Worm (Caenorhabditis elegans) whole organism, L3 larva: ENCODE data around the gene F38A1.9.
A peak's percentile ranks its signal among the peaks of the same experiment; 100 is the strongest.

ENCODE experiments used
- ama-1 ChIP-seq: fragments of 150-350 bp; optimal IDR thresholded peaks from 2 replicates; lab custom pipeline; 2018
- ceh-16 ChIP-seq: sonication (generic microtip); optimal IDR thresholded peaks from 2 replicates; lab custom pipeline; 2017; ENCODE audit warnings: missing biosample characterization, missing genetic modification characterization
- ceh-28 ChIP-seq: fragments of 150-350 bp; optimal IDR thresholded peaks from 2 replicates; lab custom pipeline; 2014; ENCODE audit warnings: missing biosample characterization, missing genetic modification reagents, missing genetic modification characterization
- ceh-82 ChIP-seq: fragments of 150-350 bp; optimal IDR thresholded peaks from 2 replicates; lab custom pipeline; 2014; ENCODE audit warnings: missing biosample characterization, missing genetic modification characterization
- egl-5 ChIP-seq: fragments of 150-350 bp; optimal IDR thresholded peaks from 2 replicates; lab custom pipeline; 2017; ENCODE audit warnings: missing biosample characterization, missing genetic modification reagents, missing genetic modification characterization, inconsistent platforms
- elt-1 ChIP-seq: fragments of 150-350 bp; optimal IDR thresholded peaks from 2 replicates; lab custom pipeline; 2014; ENCODE audit warnings: missing biosample characterization, missing genetic modification characterization
- elt-2 ChIP-seq: sonication (generic microtip); optimal IDR thresholded peaks from 2 replicates; lab custom pipeline; 2016; ENCODE audit warnings: missing genetic modification reagents, mild to moderate bottlenecking, missing genetic modification characterization, missing compliant biosample characterization
- elt-3 ChIP-seq, 3 experiments: fragments of 150-350 bp in 1 of 3; sonication (generic microtip) in 2 of 3; optimal IDR thresholded peaks; 2 replicates in 2 of 3; 4 replicates in 1 of 3; lab custom pipeline; 2014 to 2017; ENCODE audit warnings: missing biosample characterization in 3 of 3, missing genetic modification characterization in 3 of 3
- eor-1 ChIP-seq, 2 experiments: fragments of 150-350 bp; optimal IDR thresholded peaks; 2 replicates each; lab custom pipeline; 2014 to 2018; ENCODE audit warnings: missing biosample characterization in 2 of 2, missing genetic modification characterization in 2 of 2
- fkh-10 ChIP-seq: sonication (generic microtip); optimal IDR thresholded peaks from 2 replicates; lab custom pipeline; 2017; ENCODE audit warnings: missing biosample characterization, missing genetic modification reagents, missing genetic modification characterization
- fkh-2 ChIP-seq: fragments of 150-350 bp; optimal IDR thresholded peaks from 2 replicates; lab custom pipeline; 2014; ENCODE audit warnings: missing biosample characterization, missing genetic modification reagents, missing genetic modification characterization
- hmg-11 ChIP-seq: sonication (generic microtip); optimal IDR thresholded peaks from 2 replicates; lab custom pipeline; 2016; ENCODE audit warnings: missing genetic modification characterization, missing compliant biosample characterization
- lin-15B ChIP-seq: fragments of 150-350 bp; optimal IDR thresholded peaks from 2 replicates; lab custom pipeline; 2014; ENCODE audit warnings: missing biosample characterization, missing genetic modification characterization
- lin-39 ChIP-seq: fragments of 150-350 bp; optimal IDR thresholded peaks from 2 replicates; lab custom pipeline; 2018; ENCODE audit warnings: missing biosample characterization, missing genetic modification reagents, missing genetic modification characterization
- lsy-12 ChIP-seq: sonication (generic microtip); optimal IDR thresholded peaks from 2 replicates; lab custom pipeline; 2016; ENCODE audit warnings: mild to moderate bottlenecking, missing genetic modification characterization, missing compliant biosample characterization
- mdl-1 ChIP-seq: fragments of 150-350 bp; optimal IDR thresholded peaks from 2 replicates; lab custom pipeline; 2014; ENCODE audit warnings: missing biosample characterization, missing genetic modification characterization
- mml-1 ChIP-seq: fragments of 150-350 bp; sonication (generic microtip); optimal IDR thresholded peaks from 3 replicates; lab custom pipeline; 2014; ENCODE audit warnings: missing biosample characterization, missing genetic modification characterization
- nfya-1 ChIP-seq: sonication (generic microtip); optimal IDR thresholded peaks from 2 replicates; lab custom pipeline; 2017; ENCODE audit warnings: missing genetic modification characterization, mild to moderate bottlenecking, missing compliant biosample characterization, antibody characterized with exemption, moderate library complexity; ENCODE audit not compliant: insufficient read depth
- nhr-11 ChIP-seq: fragments of 150-350 bp; optimal IDR thresholded peaks from 2 replicates; lab custom pipeline; 2014; ENCODE audit warnings: missing biosample characterization, missing genetic modification characterization
- nhr-12 ChIP-seq: fragments of 150-350 bp; optimal IDR thresholded peaks from 2 replicates; lab custom pipeline; 2014; ENCODE audit warnings: missing biosample characterization, missing genetic modification characterization
- nhr-23 ChIP-seq: fragments of 150-350 bp; optimal IDR thresholded peaks from 2 replicates; lab custom pipeline; 2014; ENCODE audit warnings: missing biosample characterization, missing genetic modification reagents, missing genetic modification characterization
- nhr-237 ChIP-seq: fragments of 150-350 bp; optimal IDR thresholded peaks from 2 replicates; lab custom pipeline; 2014; ENCODE audit warnings: missing biosample characterization, missing genetic modification characterization
- nhr-25 ChIP-seq: sonication (generic microtip); optimal IDR thresholded peaks from 2 replicates; lab custom pipeline; 2017; ENCODE audit warnings: missing biosample characterization, missing genetic modification characterization
- nhr-28 ChIP-seq: fragments of 150-350 bp; optimal IDR thresholded peaks from 2 replicates; lab custom pipeline; 2014; ENCODE audit warnings: missing biosample characterization, missing genetic modification characterization
- nhr-43 ChIP-seq: sonication (generic microtip); optimal IDR thresholded peaks from 2 replicates; lab custom pipeline; 2016; ENCODE audit warnings: mild to moderate bottlenecking, missing genetic modification characterization, missing compliant biosample characterization; ENCODE audit not compliant: poor library complexity, severe bottlenecking
- nhr-67 ChIP-seq: fragments of 150-350 bp; optimal IDR thresholded peaks from 2 replicates; lab custom pipeline; 2014; ENCODE audit warnings: missing biosample characterization, missing genetic modification characterization
- nhr-76 ChIP-seq: fragments of 150-350 bp; sonication (generic microtip); optimal IDR thresholded peaks from 5 replicates; lab custom pipeline; 2014; ENCODE audit warnings: missing biosample characterization, missing genetic modification characterization
- nhr-77 ChIP-seq: fragments of 150-350 bp; optimal IDR thresholded peaks from 2 replicates; lab custom pipeline; 2014; ENCODE audit warnings: missing biosample characterization, missing genetic modification characterization
- pha-4 ChIP-seq: fragments of 150-350 bp; optimal IDR thresholded peaks from 2 replicates; lab custom pipeline; 2014; ENCODE audit warnings: missing biosample characterization, missing genetic modification reagents, missing genetic modification characterization
- pqm-1 ChIP-seq: fragments of 150-350 bp; optimal IDR thresholded peaks from 2 replicates; lab custom pipeline; 2017; ENCODE audit warnings: missing biosample characterization, missing genetic modification characterization, inconsistent platforms
- sea-2 ChIP-seq: fragments of 150-350 bp; sonication (generic microtip); optimal IDR thresholded peaks from 4 replicates; lab custom pipeline; 2014; ENCODE audit warnings: missing biosample characterization, missing genetic modification reagents, missing genetic modification characterization
- snpc-4 ChIP-seq: fragments of 150-350 bp; optimal IDR thresholded peaks from 2 replicates; lab custom pipeline; 2014; ENCODE audit warnings: missing biosample characterization, missing genetic modification characterization
- tbx-2 ChIP-seq: sonication (generic microtip); optimal IDR thresholded peaks from 2 replicates; lab custom pipeline; 2016; ENCODE audit warnings: mild to moderate bottlenecking, missing genetic modification characterization, missing compliant biosample characterization
- ztf-11 ChIP-seq: fragments of 150-350 bp; optimal IDR thresholded peaks from 2 replicates; lab custom pipeline; 2014; ENCODE audit warnings: missing biosample characterization, missing genetic modification characterization

F38A1.9 gene

DNA sequence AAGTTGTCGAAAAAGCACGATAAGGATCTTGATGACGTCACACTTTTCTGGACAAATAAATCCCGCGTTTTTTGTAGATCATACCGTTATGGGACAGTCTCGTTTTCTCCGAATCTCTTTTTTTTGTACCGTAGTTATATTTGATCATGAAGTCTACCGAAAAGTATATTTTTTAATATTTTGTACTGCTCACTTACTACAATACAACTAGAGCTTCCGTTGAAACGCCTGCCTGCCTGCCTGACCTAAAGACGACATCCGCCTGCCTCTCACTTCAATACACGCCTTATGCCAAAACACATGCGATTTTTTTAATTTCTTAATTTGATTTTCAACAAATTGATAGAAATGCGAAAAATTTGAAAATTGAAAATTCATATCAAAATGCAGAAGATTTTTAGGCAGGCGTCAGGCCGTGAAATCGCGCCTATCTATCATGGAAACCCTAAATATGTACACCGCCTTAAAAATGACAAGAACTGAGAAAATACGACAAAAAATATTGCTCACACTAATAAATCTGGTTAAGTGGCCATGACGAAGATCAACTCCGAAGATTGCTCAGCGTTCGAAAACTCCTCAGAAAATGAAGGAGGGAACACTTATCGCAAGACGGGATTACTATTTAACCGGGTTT is 19.4 kb downstream of the F38A1.9 start, which contains the start of gene W09G12.8:
W09G12.8 (plus strand) TSS at position 587 of the 637 bp plus-strand sequence.
- TF ChIP-seq elt-1: no peak
- TF ChIP-seq nhr-77 (tag; lab: Kevin White, UChicago): no peak
- TF ChIP-seq elt-3 (tag; optimal IDR thresholded peaks at IDR 0.05; lab: Kevin White, UChicago): no peak
- no peak for TF ChIP-seq mml-1 (tag; lab: Kevin White, UChicago)
- TF ChIP-seq nhr-43 (tag; lab: Kevin White, UChicago): no peak
- no peak for TF ChIP-seq nhr-11 (tag; lab: Kevin White, UChicago)
- TF ChIP-seq eor-1 (tag; optimal IDR thresholded peaks at IDR 0.05; lab: Kevin White, UChicago): no peak
- TF ChIP-seq nhr-12 (tag; lab: Kevin White, UChicago): no peak
- TF ChIP-seq ama-1 (lab: Kevin White, UChicago): no peak
- TF ChIP-seq ceh-28 (tag; lab: Kevin White, UChicago): no peak
- no peak for TF ChIP-seq ceh-16 (tag; lab: Kevin White, UChicago)
- TF ChIP-seq ztf-11 (tag; lab: Kevin White, UChicago): no peak
- no peak for TF ChIP-seq mdl-1

- TF ChIP-seq nhr-12 (tag; lab: Kevin White, UChicago) (no peak), nhr-23 (tag; lab: Kevin White, UChicago) (peak; percentile 18), tbx-2 (tag; lab: Kevin White, UChicago) (no peak)
Measured at ce11 chrIV:1224781-1225180, 20.4 kb downstream of the F38A1.9 start.

DNA sequence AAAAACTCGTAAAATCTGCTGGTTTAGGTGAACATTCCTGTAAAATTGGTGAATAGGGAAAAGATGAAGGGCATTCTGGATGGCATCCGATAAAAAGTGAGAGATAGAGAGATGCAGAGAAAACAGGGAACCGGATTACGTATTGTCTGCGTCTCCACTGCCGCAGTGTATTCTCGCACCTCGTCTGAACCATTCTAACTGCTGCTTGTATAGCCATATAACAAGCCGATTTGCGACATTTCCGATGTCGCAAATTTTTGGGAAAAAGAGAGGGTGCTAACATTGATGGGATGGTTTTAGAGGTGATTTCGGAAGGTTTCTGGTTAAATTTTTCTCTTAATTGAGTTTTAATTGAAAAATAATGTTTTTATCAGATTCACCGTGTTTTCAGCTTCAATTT is 24.0 kb downstream of the F38A1.9 start, which contains the start of gene W09G12.10:
W09G12.10 (minus strand) TSS at position 121 of the 400 bp plus-strand sequence.
- no peak for TF ChIP-seq ceh-28 (tag; lab: Kevin White, UChicago)
- TF ChIP-seq sea-2 (GFP tag; lab: Kevin White, UChicago): no peak
- no peak for TF ChIP-seq fkh-10 (GFP tag; lab: Kevin White, UChicago)
- TF ChIP-seq nfya-1 (tag; lab: Kevin White, UChicago): peak; percentile 4
- TF ChIP-seq egl-5: peak; percentile 50
- no peak for TF ChIP-seq ama-1 (lab: Kevin White, UChicago)
- TF ChIP-seq nhr-25: peak; percentile 58
- no peak for TF ChIP-seq lin-15B
- TF ChIP-seq nhr-28 (tag; lab: Kevin White, UChicago): no peak
- no peak for TF ChIP-seq nhr-237 (tag; lab: Kevin White, UChicago)
- TF ChIP-seq, all 47 proteins: peak for 3

ce11 chrIV:1216290-1216689 is 28.9 kb downstream of the F38A1.9 start, which contains the start of gene W09G12.9:
Gene W09G12.9 (plus strand): TSS chrIV:1216590.
- TF ChIP-seq ceh-82 (tag; lab: Kevin White, UChicago) (no peak), mdl-1 (no peak), mml-1 (tag; lab: Kevin White, UChicago) (no peak), snpc-4 (tag; lab: Kevin White, UChicago) (no peak), hmg-11 (tag; lab: Kevin White, UChicago) (no peak), lsy-12 (no peak), elt-2 (no peak), pha-4 (tag; lab: Kevin White, UChicago) (no peak), fkh-10 (GFP tag; lab: Kevin White, UChicago) (no peak), elt-1 (no peak), lin-39 (tag; lab: Kevin White, UChicago) (no peak), fkh-2 (tag; lab: Kevin White, UChicago) (no peak), nhr-12 (tag; lab: Kevin White, UChicago) (no peak), tbx-2 (tag; lab: Kevin White, UChicago) (no peak), nhr-67 (tag; lab: Kevin White, UChicago) (no peak), pqm-1 (tag; lab: Kevin White, UChicago) (no peak), egl-5 (no peak), nhr-76 (no peak), lin-15B (no peak), ceh-28 (tag; lab: Kevin White, UChicago) (no peak)
- TF ChIP-seq, all 47 proteins: peak for 0
